Fruit fly (Drosophila melanogaster) whole organism, embryonic: ENCODE measurements around the gene PNPase.
A peak's percentile ranks its signal among the peaks of the same experiment; 100 is the strongest.

Experiments used
- Antp ChIP-seq: fragments of 200-800 bp; sonication (Bioruptor generic); optimal IDR thresholded peaks from 3 replicates; lab custom pipeline; 2016; ENCODE audit warnings: missing biosample characterization, missing genetic modification characterization
- CG10565 ChIP-seq: fragments of 200-800 bp; sonication (Bioruptor generic); optimal IDR thresholded peaks from 3 replicates; lab custom pipeline; 2016; ENCODE audit warnings: missing biosample characterization, mild to moderate bottlenecking, missing genetic modification characterization
- CG12155 ChIP-seq: fragments of 200-800 bp; sonication (Bioruptor generic); optimal IDR thresholded peaks from 3 replicates; lab custom pipeline; 2016; ENCODE audit warnings: missing biosample characterization, missing genetic modification characterization
- CG12219 ChIP-seq: fragments of 200-800 bp; sonication (Bioruptor generic); optimal IDR thresholded peaks from 3 replicates; lab custom pipeline; 2018; ENCODE audit warnings: missing biosample characterization, mild to moderate bottlenecking, missing genetic modification characterization
- CG14441 ChIP-seq: fragments of 200-800 bp; sonication (Bioruptor generic); IDR thresholded peaks from 2 replicates; pipeline ENCODE4 v1.3.6; 2022; ENCODE audit warnings: missing biosample characterization, missing genetic modification characterization
- CG15514 ChIP-seq: fragments of 200-800 bp; sonication (Bioruptor generic); optimal IDR thresholded peaks from 3 replicates; lab custom pipeline; 2017; ENCODE audit warnings: missing biosample characterization, missing genetic modification characterization, mild to moderate bottlenecking, moderate library complexity, missing genetic modification reagents
- CG16779 ChIP-seq: fragments of 200-800 bp; sonication (Bioruptor generic); IDR thresholded peaks from 2 replicates; pipeline ENCODE4 v1.3.6; 2022; ENCODE audit warnings: missing biosample characterization, missing genetic modification characterization
- CG16815 ChIP-seq: fragments of 200-800 bp; sonication (Bioruptor generic); optimal IDR thresholded peaks from 3 replicates; lab custom pipeline; 2017; ENCODE audit warnings: missing biosample characterization, mild to moderate bottlenecking, missing genetic modification characterization
- CG17328 ChIP-seq: fragments of 200-800 bp; sonication (Bioruptor generic); IDR thresholded peaks from 2 replicates; pipeline ENCODE4 v1.3.6; 2022; ENCODE audit warnings: missing biosample characterization, missing genetic modification characterization
- CG17361 ChIP-seq: fragments of 200-800 bp; sonication (Bioruptor generic); IDR thresholded peaks from 3 replicates; pipeline ENCODE4 v1.3.6; 2022; ENCODE audit warnings: missing biosample characterization, missing genetic modification characterization
- CG17802 ChIP-seq: fragments of 200-800 bp; sonication (Bioruptor generic); optimal IDR thresholded peaks from 2 replicates; lab custom pipeline; 2018; ENCODE audit warnings: missing biosample characterization, mild to moderate bottlenecking, missing genetic modification characterization, moderate library complexity
- CG18011 ChIP-seq: fragments of 200-800 bp; sonication (Bioruptor generic); optimal IDR thresholded peaks from 2 replicates; lab custom pipeline; 2017; ENCODE audit warnings: missing biosample characterization, missing genetic modification characterization, mild to moderate bottlenecking, moderate library complexity, missing genotype
- CG18262 ChIP-seq: fragments of 200-800 bp; optimal IDR thresholded peaks from 3 replicates; lab custom pipeline; 2019; ENCODE audit warnings: missing biosample characterization, mild to moderate bottlenecking, missing genetic modification characterization, moderate library complexity
- CG2889 ChIP-seq: fragments of 200-800 bp; sonication (Bioruptor generic); IDR thresholded peaks from 3 replicates; pipeline ENCODE4 v1.3.6; 2022; ENCODE audit warnings: missing biosample characterization, missing genetic modification characterization
- CG30403 ChIP-seq: fragments of 200-800 bp; sonication (Bioruptor generic); optimal IDR thresholded peaks from 3 replicates; lab custom pipeline; 2016; ENCODE audit warnings: missing biosample characterization, missing genetic modification characterization
- CG32767 ChIP-seq: fragments of 200-800 bp; sonication (Bioruptor generic); IDR thresholded peaks from 2 replicates; pipeline ENCODE4 v1.3.6; 2022; ENCODE audit warnings: missing biosample characterization, missing genetic modification characterization
- CG33213 ChIP-seq: fragments of 200-800 bp; sonication (Bioruptor generic); optimal IDR thresholded peaks from 3 replicates; lab custom pipeline; 2016; ENCODE audit warnings: missing biosample characterization, missing genetic modification characterization
- CG4424 ChIP-seq: fragments of 200-800 bp; sonication (Bioruptor generic); optimal IDR thresholded peaks from 3 replicates; lab custom pipeline; 2016; ENCODE audit warnings: missing biosample characterization, missing genetic modification characterization
- CG6689 ChIP-seq: fragments of 200-800 bp; sonication (Bioruptor generic); IDR thresholded peaks from 2 replicates; pipeline ENCODE4 v1.3.6; 2022; ENCODE audit warnings: missing biosample characterization, missing genetic modification characterization
- CG9797 ChIP-seq: fragments of 200-800 bp; sonication (Bioruptor generic); optimal IDR thresholded peaks from 3 replicates; lab custom pipeline; 2018; ENCODE audit warnings: missing biosample characterization, mild to moderate bottlenecking, missing genetic modification characterization
- CG9817 ChIP-seq: fragments of 200-800 bp; sonication (Bioruptor generic); optimal IDR thresholded peaks from 2 replicates; lab custom pipeline; 2018; ENCODE audit warnings: missing biosample characterization, mild to moderate bottlenecking, missing genetic modification characterization, moderate library complexity
- CG9876 ChIP-seq: fragments of 200-800 bp; sonication (Bioruptor generic); optimal IDR thresholded peaks from 2 replicates; lab custom pipeline; 2016; ENCODE audit warnings: missing biosample characterization, missing genetic modification characterization
- Dfd ChIP-seq, 2 experiments: fragments of >200 bp; optimal IDR thresholded peaks; 2 replicates each; lab custom pipeline; 2017; ENCODE audit warnings: missing biosample characterization in 2 of 2, missing genetic modification characterization in 2 of 2
- Gsc ChIP-seq: fragments of 200-800 bp; sonication (Bioruptor generic); IDR thresholded peaks from 2 replicates; pipeline ENCODE4 v1.3.6; 2022; ENCODE audit warnings: missing biosample characterization, missing genetic modification characterization
- H15 ChIP-seq: fragments of 200-800 bp; sonication (Bioruptor generic); IDR thresholded peaks from 3 replicates; pipeline ENCODE4 v1.3.6; 2022; ENCODE audit warnings: missing biosample characterization, missing genetic modification characterization
- Hand ChIP-seq: fragments of 200-800 bp; sonication (Bioruptor generic); optimal IDR thresholded peaks from 2 replicates; lab custom pipeline; 2017; ENCODE audit warnings: mild to moderate bottlenecking, missing biosample characterization, missing genetic modification reagents, missing genetic modification characterization
- Hmr ChIP-seq: fragments of 200-800 bp; sonication (Bioruptor generic); optimal IDR thresholded peaks from 3 replicates; lab custom pipeline; 2017; ENCODE audit warnings: mild to moderate bottlenecking, missing biosample characterization, missing genetic modification reagents, missing genetic modification characterization
- Hr51 ChIP-seq, 2 experiments: fragments of 200-800 bp; sonication (Bioruptor generic); optimal IDR thresholded peaks; 2 replicates in 1 of 2; 3 replicates in 1 of 2; lab custom pipeline; 2016 to 2018; ENCODE audit warnings: missing biosample characterization in 2 of 2, missing genetic modification characterization in 2 of 2, mild to moderate bottlenecking in 1 of 2, moderate library complexity in 1 of 2
- NC2β ChIP-seq: fragments of 200-800 bp; sonication (Bioruptor generic); optimal IDR thresholded peaks from 2 replicates; lab custom pipeline; 2016; ENCODE audit warnings: missing biosample characterization, missing genetic modification characterization
- Pdp1 ChIP-seq, 2 experiments: fragments of 200-800 bp; sonication (Bioruptor generic); optimal IDR thresholded peaks; 3 replicates each; lab custom pipeline; 2016; ENCODE audit warnings: missing biosample characterization in 2 of 2, missing genetic modification characterization in 2 of 2, mild to moderate bottlenecking in 1 of 2, moderate library complexity in 1 of 2
- Poxn ChIP-seq: fragments of 200-800 bp; sonication (Bioruptor generic); IDR thresholded peaks from 2 replicates; pipeline ENCODE4 v1.3.6; 2022; ENCODE audit warnings: missing biosample characterization, missing genetic modification characterization
- Rfx ChIP-seq: fragments of 200-800 bp; sonication (Bioruptor generic); IDR thresholded peaks from 2 replicates; pipeline ENCODE4 v1.3.6; 2022; ENCODE audit warnings: missing biosample characterization, missing genetic modification characterization
- Sry-δ ChIP-seq: fragments of 200-800 bp; sonication (Bioruptor generic); optimal IDR thresholded peaks from 2 replicates; lab custom pipeline; 2016; ENCODE audit warnings: missing biosample characterization, missing genetic modification characterization
- ap ChIP-seq: fragments of 200-800 bp; sonication (Bioruptor generic); IDR thresholded peaks from 2 replicates; pipeline ENCODE4 v1.3.6; 2022; ENCODE audit warnings: missing biosample characterization, missing genetic modification characterization
- bigmax ChIP-seq: fragments of 200-800 bp; sonication (Bioruptor generic); optimal IDR thresholded peaks from 2 replicates; lab custom pipeline; 2018; ENCODE audit warnings: missing biosample characterization, mild to moderate bottlenecking, missing genetic modification characterization
- bsh ChIP-seq, 2 experiments: fragments of 200-800 bp; sonication (Bioruptor generic); optimal IDR thresholded peaks; 2 replicates each; lab custom pipeline; 2017 to 2018; ENCODE audit warnings: mild to moderate bottlenecking in 2 of 2, missing biosample characterization in 2 of 2, missing genetic modification characterization in 2 of 2, moderate library complexity in 1 of 2
- dysf ChIP-seq: fragments of 200-800 bp; sonication (Bioruptor generic); IDR thresholded peaks from 3 replicates; pipeline ENCODE4 v1.3.6; 2022; ENCODE audit warnings: missing biosample characterization, missing genetic modification characterization
- fd102C ChIP-seq: fragments of 200-800 bp; sonication (Bioruptor generic); optimal IDR thresholded peaks from 2 replicates; lab custom pipeline; 2018; ENCODE audit warnings: missing biosample characterization, mild to moderate bottlenecking, missing genetic modification characterization, moderate library complexity
- nerfin-1 ChIP-seq: fragments of 200-800 bp; sonication (Bioruptor generic); optimal IDR thresholded peaks from 3 replicates; lab custom pipeline; 2019; ENCODE audit warnings: missing biosample characterization, mild to moderate bottlenecking, missing genetic modification characterization, moderate library complexity
- org-1 ChIP-seq: fragments of 200-800 bp; sonication (Bioruptor generic); optimal IDR thresholded peaks from 2 replicates; lab custom pipeline; 2017; ENCODE audit warnings: missing biosample characterization, missing genetic modification characterization
- pho ChIP-seq: fragments of 200-800 bp; sonication (Bioruptor generic); optimal IDR thresholded peaks from 2 replicates; lab custom pipeline; 2016; ENCODE audit warnings: missing biosample characterization, missing genetic modification characterization
- pnt ChIP-seq: fragments of 200-800 bp; sonication (Bioruptor generic); optimal IDR thresholded peaks from 3 replicates; lab custom pipeline; 2016; ENCODE audit warnings: missing biosample characterization, missing genetic modification characterization
- repo ChIP-seq: fragments of 200-800 bp; sonication (Bioruptor generic); optimal IDR thresholded peaks from 2 replicates; lab custom pipeline; 2016; ENCODE audit warnings: missing biosample characterization, missing genetic modification characterization
- sim ChIP-seq: fragments of 200-800 bp; sonication (Bioruptor generic); IDR thresholded peaks from 2 replicates; pipeline ENCODE4 v1.3.6; 2022; ENCODE audit warnings: missing biosample characterization, missing genetic modification characterization
- sisA ChIP-seq: fragments of 200-800 bp; sonication (Bioruptor generic); IDR thresholded peaks from 2 replicates; pipeline ENCODE4 v1.3.6; 2022; ENCODE audit warnings: missing biosample characterization, missing genetic modification characterization
- sug ChIP-seq: fragments of 200-800 bp; optimal IDR thresholded peaks from 2 replicates; lab custom pipeline; 2019; ENCODE audit warnings: missing biosample characterization, mild to moderate bottlenecking, missing genetic modification characterization, moderate library complexity
- tx ChIP-seq: fragments of 200-800 bp; sonication (Bioruptor generic); optimal IDR thresholded peaks from 2 replicates; lab custom pipeline; 2016; ENCODE audit warnings: missing biosample characterization, missing genetic modification characterization
- usp ChIP-seq: fragments of >200 bp; optimal IDR thresholded peaks from 2 replicates; lab custom pipeline; 2017; ENCODE audit warnings: missing biosample characterization, missing genetic modification characterization
- zen2 ChIP-seq: fragments of 200-800 bp; sonication (Bioruptor generic); IDR thresholded peaks from 3 replicates; pipeline ENCODE4 v1.3.6; 2022; ENCODE audit warnings: missing biosample characterization, missing genetic modification characterization; ENCODE audit not compliant: partially characterized antibody
- zf30C ChIP-seq: fragments of 200-800 bp; sonication (Bioruptor generic); optimal IDR thresholded peaks from 3 replicates; lab custom pipeline; 2018; ENCODE audit warnings: missing biosample characterization, mild to moderate bottlenecking, missing genetic modification characterization
- zfh1 ChIP-seq: fragments of 200-800 bp; sonication (Bioruptor generic); IDR thresholded peaks from 3 replicates; pipeline ENCODE4 v1.3.6; 2022; ENCODE audit warnings: missing biosample characterization, missing genetic modification characterization

The PNPase gene

DNA sequence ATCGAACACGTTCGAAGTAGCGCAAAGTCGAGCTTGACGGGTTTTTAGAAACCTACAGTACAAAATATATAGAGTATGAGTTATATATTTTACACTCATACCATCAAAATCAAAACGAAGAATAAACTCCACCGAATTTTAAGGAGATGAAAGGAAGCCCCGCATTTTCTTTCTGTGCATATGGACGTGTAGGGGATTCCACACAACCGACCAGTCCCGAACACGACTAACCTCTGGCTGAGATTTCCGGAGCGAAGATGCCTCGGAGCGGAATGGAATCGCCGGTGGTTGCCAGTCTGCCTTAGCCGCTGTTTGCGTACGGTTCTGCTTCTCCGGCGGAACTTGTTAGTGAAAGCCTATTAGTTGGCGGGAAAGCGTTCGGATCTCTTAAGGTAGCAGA, 21.1 kb downstream of the PNPase start (continued):
- peak; percentile 98 for TF ChIP-seq org-1 (GFP tag; lab: Kevin White, UChicago)
- TF ChIP-seq ap (GFP tag; lab: Robert Waterston, UW) = peak; percentile 93
- TF ChIP-seq pnt (GFP tag; lab: Kevin White, UChicago) = peak; percentile 98
- peak; percentile 98 for TF ChIP-seq Hmr (GFP tag; lab: Kevin White, UChicago)
- TF ChIP-seq sisA = peak; percentile 97
- peak; percentile 99 for TF ChIP-seq CG30403
- peak; percentile 80 for TF ChIP-seq CG10565
- peak; percentile 98 for TF ChIP-seq CG9817
- peak; percentile 69 for TF ChIP-seq Sry-δ
- TF ChIP-seq CG16779 (GFP tag; lab: Robert Waterston, UW) = peak; percentile 98
- peak; percentile 89 for TF ChIP-seq CG18011 (GFP tag; lab: Kevin White, UChicago)
- no peak for TF ChIP-seq usp
- peak; percentile 98 for TF ChIP-seq zfh1 (GFP tag; lab: Robert Waterston, UW)
- TF ChIP-seq nerfin-1 = peak; percentile 87
- peak; percentile 99 for TF ChIP-seq CG14441 (GFP tag; lab: Robert Waterston, UW)
- TF ChIP-seq zf30C = peak; percentile 22
- TF ChIP-seq zen2 = no peak
- TF ChIP-seq repo (GFP tag; lab: Kevin White, UChicago) = peak; percentile 94
- TF ChIP-seq CG12219 (GFP tag; lab: Kevin White, UChicago) = peak; percentile 95
- TF ChIP-seq CG15514 (GFP tag; lab: Kevin White, UChicago) = peak; percentile 92
- peak; percentile 52 for TF ChIP-seq fd102C (GFP tag; lab: Kevin White, UChicago)
- peak; percentile 96 for TF ChIP-seq Gsc (GFP tag; lab: Robert Waterston, UW)
- peak; percentile 95 for TF ChIP-seq NC2β (GFP tag; lab: Kevin White, UChicago)
- TF ChIP-seq Hr51 (GFP tag; optimal IDR thresholded peaks at IDR 0.05; lab: Kevin White, UChicago) = peak; percentile 97 to 98
- TF ChIP-seq CG18262 (tag; lab: Kevin White, UChicago) = peak; percentile 96
- TF ChIP-seq Antp (GFP tag; lab: Kevin White, UChicago) = peak; percentile 98
- TF ChIP-seq Dfd (GFP tag; optimal IDR thresholded peaks at IDR 0.05; lab: Kevin White, UChicago) = no peak
- peak; percentile 94 for TF ChIP-seq sim
- peak; percentile 96 for TF ChIP-seq CG6689
- TF ChIP-seq CG4424 (GFP tag; lab: Kevin White, UChicago) = peak; percentile 96
- peak; percentile 97 for TF ChIP-seq tx
- TF ChIP-seq CG16815 = peak; percentile 96
- peak; percentile 95 to 98 for TF ChIP-seq Pdp1 (GFP tag; optimal IDR thresholded peaks at IDR 0.05; lab: Kevin White, UChicago)
- TF ChIP-seq CG17328 (GFP tag; lab: Robert Waterston, UW) = peak; percentile 96
- peak; percentile 97 for TF ChIP-seq CG12155 (GFP tag; lab: Kevin White, UChicago)
- TF ChIP-seq Rfx (GFP tag; lab: Robert Waterston, UW) = peak; percentile 99
- peak; percentile 94 for TF ChIP-seq Poxn
- peak; percentile 96 for TF ChIP-seq CG2889
- peak; percentile 87 for TF ChIP-seq Hand (GFP tag; lab: Kevin White, UChicago)
- peak; percentile 95 for TF ChIP-seq CG9876 (GFP tag; lab: Kevin White, UChicago)
- TF ChIP-seq bigmax (GFP tag; lab: Kevin White, UChicago) = peak; percentile 69
- peak; percentile 40 for TF ChIP-seq CG9797 (GFP tag; lab: Kevin White, UChicago)
- peak; percentile 94 for TF ChIP-seq CG32767 (GFP tag; lab: Robert Waterston, UW)
- TF ChIP-seq CG17802 (tag; lab: Kevin White, UChicago) = peak; percentile 83
- TF ChIP-seq pho (GFP tag; lab: Kevin White, UChicago) = peak; percentile 99
- TF ChIP-seq H15 (GFP tag; lab: Robert Waterston, UW) = peak; percentile 96
- peak; percentile 95 for TF ChIP-seq CG33213 (GFP tag; lab: Kevin White, UChicago)
- TF ChIP-seq sug = peak; percentile 88
- peak; percentile 98 for TF ChIP-seq CG17361 (GFP tag; lab: Robert Waterston, UW)
- TF ChIP-seq dysf (GFP tag; lab: Robert Waterston, UW) = peak; percentile 99
- peak; percentile 95 to 97 for TF ChIP-seq bsh (GFP tag; optimal IDR thresholded peaks at IDR 0.05; lab: Kevin White, UChicago)
